Fruit fly (Drosophila melanogaster) whole organism, embryonic: Measurements from ENCODE around the gene CG12546.

Source experiments
- Ada2b ChIP-seq: fragments of 200-800 bp; sonication (Bioruptor generic); IDR thresholded peaks from 2 replicates; pipeline ENCODE4 v1.3.6; 2022; ENCODE audit warnings: missing biosample characterization, missing genetic modification characterization
- Atf6 ChIP-seq: fragments of 200-800 bp; sonication (Bioruptor generic); IDR thresholded peaks from 2 replicates; pipeline ENCODE4 v1.3.6; 2022; ENCODE audit warnings: missing biosample characterization, missing genetic modification characterization
- Awh ChIP-seq: fragments of 200-800 bp; sonication (Bioruptor generic); IDR thresholded peaks from 2 replicates; pipeline ENCODE4, ENCODE4 v1.3.6; 2022; ENCODE audit warnings: missing biosample characterization, missing genetic modification characterization
- CG10274 ChIP-seq: fragments of 200-800 bp; sonication (Bioruptor generic); optimal IDR thresholded peaks from 3 replicates; lab custom pipeline; 2017; ENCODE audit warnings: missing biosample characterization, mild to moderate bottlenecking, missing genetic modification characterization
- CG10366 ChIP-seq: fragments of 200-800 bp; sonication (Bioruptor generic); IDR thresholded peaks from 2 replicates; pipeline ENCODE4 v1.3.6; 2022; ENCODE audit warnings: missing biosample characterization, missing genetic modification characterization
- CG10979 ChIP-seq: fragments of 200-800 bp; sonication (Bioruptor generic); optimal IDR thresholded peaks from 2 replicates; lab custom pipeline; 2018; ENCODE audit warnings: missing biosample characterization, mild to moderate bottlenecking, missing genetic modification characterization, moderate library complexity
- CG11504 ChIP-seq: fragments of 200-800 bp; sonication (Bioruptor generic); optimal IDR thresholded peaks from 3 replicates; lab custom pipeline; 2019; ENCODE audit warnings: missing biosample characterization, mild to moderate bottlenecking, missing genetic modification characterization, moderate library complexity
- CG11695 ChIP-seq: fragments of 200-800 bp; sonication (Bioruptor generic); IDR thresholded peaks from 3 replicates; pipeline ENCODE4 v1.3.6; 2022; ENCODE audit warnings: missing biosample characterization, missing genetic modification characterization
- CG14710 ChIP-seq: fragments of 200-800 bp; sonication (Bioruptor generic); optimal IDR thresholded peaks from 3 replicates; lab custom pipeline; 2019; ENCODE audit warnings: missing biosample characterization, mild to moderate bottlenecking, missing genetic modification characterization, moderate library complexity
- CG1529 ChIP-seq: fragments of 200-800 bp; sonication (Bioruptor generic); optimal IDR thresholded peaks from 3 replicates; lab custom pipeline; 2018; ENCODE audit warnings: missing biosample characterization, missing genetic modification characterization
- CG18262 ChIP-seq: fragments of 200-800 bp; optimal IDR thresholded peaks from 3 replicates; lab custom pipeline; 2019; ENCODE audit warnings: missing biosample characterization, mild to moderate bottlenecking, missing genetic modification characterization, moderate library complexity
- CG2202 ChIP-seq: fragments of 200-800 bp; sonication (Bioruptor generic); optimal IDR thresholded peaks from 2 replicates; lab custom pipeline; 2018; ENCODE audit warnings: missing biosample characterization, mild to moderate bottlenecking, missing genetic modification characterization
- CG2712 ChIP-seq: fragments of 200-800 bp; optimal IDR thresholded peaks from 3 replicates; lab custom pipeline; 2019; ENCODE audit warnings: missing biosample characterization, mild to moderate bottlenecking, missing genetic modification characterization, moderate library complexity
- CG31224 ChIP-seq: fragments of 200-800 bp; sonication (Bioruptor generic); IDR thresholded peaks from 2 replicates; pipeline ENCODE4 v1.3.6; 2022; ENCODE audit warnings: missing biosample characterization, missing genetic modification characterization
- CG4404 ChIP-seq: fragments of 200-800 bp; sonication (Bioruptor generic); IDR thresholded peaks from 2 replicates; pipeline ENCODE4 v1.3.6; 2022; ENCODE audit warnings: missing biosample characterization, missing genetic modification characterization
- CG4424 ChIP-seq: fragments of 200-800 bp; sonication (Bioruptor generic); optimal IDR thresholded peaks from 3 replicates; lab custom pipeline; 2016; ENCODE audit warnings: missing biosample characterization, missing genetic modification characterization
- CG4820 ChIP-seq: fragments of 200-800 bp; sonication (Bioruptor generic); optimal IDR thresholded peaks from 3 replicates; lab custom pipeline; 2016; ENCODE audit warnings: missing biosample characterization, missing genetic modification characterization
- CG5245 ChIP-seq: fragments of 200-800 bp; sonication (Bioruptor generic); optimal IDR thresholded peaks from 3 replicates; lab custom pipeline; 2016; ENCODE audit warnings: missing biosample characterization, missing genetic modification characterization
- CG6683 ChIP-seq: fragments of 200-800 bp; sonication (Bioruptor generic); optimal IDR thresholded peaks from 2 replicates; lab custom pipeline; 2017; ENCODE audit warnings: missing biosample characterization, mild to moderate bottlenecking, missing genetic modification characterization, missing genetic modification reagents
- CG8089 ChIP-seq: fragments of 200-800 bp; sonication (Bioruptor generic); optimal IDR thresholded peaks from 3 replicates; lab custom pipeline; 2016; ENCODE audit warnings: missing biosample characterization, missing genetic modification characterization
- CG8281 ChIP-seq: fragments of 200-800 bp; sonication (Bioruptor generic); optimal IDR thresholded peaks from 2 replicates; lab custom pipeline; 2018; ENCODE audit warnings: missing biosample characterization, mild to moderate bottlenecking, missing genetic modification characterization, moderate library complexity
- Dad ChIP-seq: fragments of 200-800 bp; sonication (Bioruptor generic); optimal IDR thresholded peaks from 3 replicates; lab custom pipeline; 2016; ENCODE audit warnings: missing biosample characterization, missing genetic modification characterization
- Deaf1 ChIP-seq: fragments of 200-800 bp; optimal IDR thresholded peaks from 3 replicates; lab custom pipeline; 2019; ENCODE audit warnings: missing biosample characterization, mild to moderate bottlenecking, missing genetic modification characterization, moderate library complexity
- Dll ChIP-seq: fragments of 200-800 bp; sonication (Bioruptor generic); IDR thresholded peaks from 4 replicates; pipeline ENCODE4 v1.3.6; 2022; ENCODE audit warnings: missing biosample characterization, missing genetic modification characterization; ENCODE audit not compliant: partially characterized antibody
- H15 ChIP-seq: fragments of 200-800 bp; sonication (Bioruptor generic); IDR thresholded peaks from 3 replicates; pipeline ENCODE4 v1.3.6; 2022; ENCODE audit warnings: missing biosample characterization, missing genetic modification characterization
- HmgD ChIP-seq: fragments of 200-800 bp; sonication (Bioruptor generic); optimal IDR thresholded peaks from 3 replicates; lab custom pipeline; 2016; ENCODE audit warnings: missing biosample characterization, missing genetic modification characterization
- Hr51 ChIP-seq, 2 experiments: fragments of 200-800 bp; sonication (Bioruptor generic); optimal IDR thresholded peaks; 2 replicates in 1 of 2; 3 replicates in 1 of 2; lab custom pipeline; 2016 to 2018; ENCODE audit warnings: missing biosample characterization in 2 of 2, missing genetic modification characterization in 2 of 2, mild to moderate bottlenecking in 1 of 2, moderate library complexity in 1 of 2
- Meics ChIP-seq: fragments of 200-800 bp; sonication (Bioruptor generic); optimal IDR thresholded peaks from 2 replicates; lab custom pipeline; 2017; ENCODE audit warnings: missing biosample characterization, mild to moderate bottlenecking, missing genetic modification characterization
- Rx ChIP-seq: fragments of 200-800 bp; sonication (Bioruptor generic); IDR thresholded peaks from 2 replicates; pipeline ENCODE4 v1.3.6; 2022; ENCODE audit warnings: missing biosample characterization, missing genetic modification characterization
- amos ChIP-seq: fragments of 200-800 bp; sonication (Bioruptor generic); IDR thresholded peaks from 2 replicates; pipeline ENCODE4 v1.3.6; 2022; ENCODE audit warnings: missing biosample characterization, missing genetic modification characterization; ENCODE audit not compliant: partially characterized antibody
- bowl ChIP-seq: fragments of 200-800 bp; sonication (Bioruptor generic); IDR thresholded peaks from 2 replicates; pipeline ENCODE4 v1.3.6; 2022; ENCODE audit warnings: missing biosample characterization, missing genetic modification characterization
- caup ChIP-seq: fragments of 200-800 bp; sonication (Bioruptor generic); optimal IDR thresholded peaks from 3 replicates; lab custom pipeline; 2017; ENCODE audit warnings: missing biosample characterization, mild to moderate bottlenecking, missing genetic modification characterization, moderate library complexity; ENCODE audit not compliant: severe bottlenecking
- disco-r ChIP-seq: fragments of 200-800 bp; sonication (Bioruptor generic); optimal IDR thresholded peaks from 2 replicates; lab custom pipeline; 2016; ENCODE audit warnings: missing biosample characterization, missing genetic modification characterization
- dmrt99B ChIP-seq: fragments of 200-800 bp; sonication (Bioruptor generic); optimal IDR thresholded peaks from 2 replicates; lab custom pipeline; 2018; ENCODE audit warnings: missing biosample characterization, mild to moderate bottlenecking, missing genetic modification characterization, moderate library complexity
- fd64A ChIP-seq: fragments of 200-800 bp; sonication (Bioruptor generic); optimal IDR thresholded peaks from 3 replicates; lab custom pipeline; 2018; ENCODE audit warnings: missing biosample characterization, mild to moderate bottlenecking, missing genetic modification characterization
- ftz-f1 ChIP-seq: fragments of 200-800 bp; sonication (Bioruptor generic); optimal IDR thresholded peaks from 2 replicates; lab custom pipeline; 2016; ENCODE audit warnings: missing biosample characterization, missing genetic modification characterization
- gem ChIP-seq: fragments of 200-800 bp; sonication (Bioruptor generic); optimal IDR thresholded peaks from 2 replicates; lab custom pipeline; 2019; ENCODE audit warnings: missing biosample characterization, mild to moderate bottlenecking, missing genetic modification characterization, moderate library complexity
- hbn ChIP-seq: fragments of 200-800 bp; sonication (Bioruptor generic); IDR thresholded peaks from 2 replicates; pipeline ENCODE4 v1.3.6; 2022; ENCODE audit warnings: missing biosample characterization, missing genetic modification characterization; ENCODE audit not compliant: partially characterized antibody
- hkb ChIP-seq, 2 experiments: fragments of 200-800 bp in 1 of 2; fragments of >200 bp in 1 of 2; sonication (Bioruptor generic) in 1 of 2; IDR thresholded peaks in 1 of 2; optimal IDR thresholded peaks in 1 of 2; 2 replicates each; pipeline versions ENCODE4 v1.3.6 to Lab custom; 2017 to 2022; ENCODE audit warnings: missing biosample characterization in 1 of 2, missing genetic modification characterization in 1 of 2
- kay ChIP-seq: fragments of 200-800 bp; sonication (Bioruptor generic); optimal IDR thresholded peaks from 2 replicates; lab custom pipeline; 2016; ENCODE audit warnings: missing biosample characterization, missing genetic modification characterization
- ken ChIP-seq: fragments of 200-800 bp; sonication (Bioruptor generic); IDR thresholded peaks from 3 replicates; pipeline ENCODE4 v1.3.6; 2022; ENCODE audit warnings: missing biosample characterization, missing genetic modification characterization
- kni ChIP-seq: fragments of 200-800 bp; sonication (Bioruptor generic); optimal IDR thresholded peaks from 3 replicates; lab custom pipeline; 2017; ENCODE audit warnings: mild to moderate bottlenecking, missing biosample characterization, missing genetic modification reagents, missing genetic modification characterization
- lab ChIP-seq: fragments of 200-800 bp; sonication (Bioruptor generic); optimal IDR thresholded peaks from 3 replicates; lab custom pipeline; 2017; ENCODE audit warnings: missing biosample characterization, missing genetic modification characterization, mild to moderate bottlenecking, moderate library complexity, missing genetic modification reagents
- seq ChIP-seq: fragments of 200-800 bp; sonication (Bioruptor generic); IDR thresholded peaks from 2 replicates; pipeline ENCODE4 v1.3.6; 2022; ENCODE audit warnings: missing biosample characterization, missing genetic modification characterization
- ssp ChIP-seq: fragments of 200-800 bp; sonication (Bioruptor generic); IDR thresholded peaks from 2 replicates; pipeline ENCODE4 v1.3.6; 2022; ENCODE audit warnings: missing biosample characterization, missing genetic modification characterization
- tap ChIP-seq: fragments of 200-800 bp; optimal IDR thresholded peaks from 3 replicates; lab custom pipeline; 2019; ENCODE audit warnings: missing biosample characterization, mild to moderate bottlenecking, missing genetic modification characterization, moderate library complexity
- vvl ChIP-seq: fragments of 200-800 bp; sonication (Bioruptor generic); IDR thresholded peaks from 2 replicates; pipeline ENCODE4 v1.3.6; 2022; ENCODE audit warnings: missing biosample characterization, missing genetic modification characterization
- wek ChIP-seq: fragments of 200-800 bp; sonication (Bioruptor generic); optimal IDR thresholded peaks from 3 replicates; lab custom pipeline; 2018; ENCODE audit warnings: missing biosample characterization, mild to moderate bottlenecking, missing genetic modification characterization, moderate library complexity

The CG12546 gene

DNA sequence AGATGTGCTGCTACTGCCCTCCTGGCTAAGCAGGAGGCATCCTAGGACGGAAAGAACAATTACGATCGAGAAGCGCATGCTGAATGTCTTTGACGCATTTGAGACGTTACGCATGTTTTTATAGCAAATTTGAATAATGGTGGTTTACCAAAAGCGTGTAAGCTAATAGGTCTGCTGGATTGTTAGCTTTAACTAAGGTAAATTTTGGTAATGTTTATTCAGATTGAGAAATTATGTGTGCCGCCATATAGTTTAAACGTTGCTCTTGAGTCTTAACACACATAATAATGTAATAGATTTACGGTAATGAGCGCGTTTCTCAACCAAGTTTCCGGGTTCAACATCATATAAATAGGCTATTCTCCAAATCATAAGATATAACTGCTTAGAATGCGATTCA, at the start of gene CG12546, which contains the start of gene CG14453:
CG12546 (minus strand) TSS at position 101 of the 400 bp plus-strand sequence.
CG14453 (plus strand) TSS at position 372 of the 400 bp plus-strand sequence.
- TF ChIP-seq CG10274 (GFP tag; lab: Kevin White, UChicago) (no peak), Atf6 (GFP tag; lab: Robert Waterston, UW) (no peak), ftz-f1 (no peak), CG31224 (GFP tag; lab: Robert Waterston, UW) (no peak), Awh (GFP tag; lab: Robert Waterston, UW) (no peak), HmgD (GFP tag; lab: Kevin White, UChicago) (no peak), bowl (GFP tag; lab: Robert Waterston, UW) (no peak), CG8089 (GFP tag; lab: Kevin White, UChicago) (no peak), Deaf1 (tag; lab: Kevin White, UChicago) (no peak), kni (GFP tag; lab: Kevin White, UChicago) (no peak), ken (GFP tag; lab: Robert Waterston, UW) (no peak), CG11695 (GFP tag; lab: Robert Waterston, UW) (no peak), fd64A (no peak), disco-r (GFP tag; lab: Kevin White, UChicago) (no peak), hbn (no peak), CG18262 (tag; lab: Kevin White, UChicago) (no peak), Rx (GFP tag; lab: Robert Waterston, UW) (no peak), lab (GFP tag; lab: Kevin White, UChicago) (no peak), CG8281 (tag; lab: Kevin White, UChicago) (no peak), tap (tag; lab: Kevin White, UChicago) (no peak)

DNA sequence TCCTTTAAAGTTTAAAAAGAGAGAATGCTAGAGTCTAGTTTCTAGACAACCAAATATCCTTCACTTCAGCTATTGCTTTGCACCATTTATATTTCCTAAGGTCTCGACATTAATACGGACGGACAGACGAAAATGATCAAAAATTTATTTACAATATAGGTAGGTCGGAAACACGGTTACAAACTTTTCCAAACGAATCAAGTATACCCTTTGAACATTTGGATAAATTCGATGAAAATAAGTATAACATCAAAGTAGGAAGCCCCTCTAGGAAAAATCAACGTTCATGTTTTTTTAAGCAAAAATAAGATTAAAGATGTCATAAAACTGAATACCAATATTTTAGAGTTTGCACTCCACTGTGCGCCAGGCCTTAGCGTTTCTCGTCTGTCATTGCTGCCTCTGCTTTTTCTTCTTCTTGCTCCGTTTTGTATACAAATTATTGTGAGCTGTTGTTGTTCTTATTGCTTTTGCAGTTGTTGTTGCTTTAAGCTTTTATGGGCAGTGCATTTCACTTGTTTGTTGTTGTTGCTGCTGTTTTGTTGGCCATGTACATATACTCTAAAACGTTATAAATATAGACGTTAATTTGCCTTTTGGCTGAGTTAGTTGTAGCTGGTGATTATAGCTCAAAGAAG, 49.5 kb upstream of the CG12546 start:
- TF ChIP-seq vvl (GFP tag; lab: Robert Waterston, UW) (peak; percentile 44), CG10366 (peak; percentile 11; the same call in 1 of the 2 replicates), caup (no peak), CG1529 (GFP tag; lab: Kevin White, UChicago) (peak; percentile 6), CG4820 (GFP tag; lab: Kevin White, UChicago) (peak; percentile 14), dmrt99B (tag; lab: Kevin White, UChicago) (peak; percentile 15), CG18262 (tag; lab: Kevin White, UChicago) (peak; percentile 54), Dad (no peak), wek (no peak), gem (peak; percentile 24), CG5245 (GFP tag; lab: Kevin White, UChicago) (peak; percentile 6), CG11504 (tag; lab: Kevin White, UChicago) (peak; percentile 36), amos (GFP tag; lab: Robert Waterston, UW) (no peak), hkb (optimal IDR thresholded peaks at IDR 0.05; lab: Kevin White, UChicago) (no peak), hkb (GFP tag; IDR thresholded peaks at IDR 0.05; lab: Robert Waterston, UW) (0 out of 2 replicates have a peak, but pooled peaks have one; percentile 39), CG4424 (GFP tag; lab: Kevin White, UChicago) (peak; percentile 14), seq (GFP tag; lab: Robert Waterston, UW) (no peak), CG2712 (peak; percentile 36), Hr51 (GFP tag; optimal IDR thresholded peaks at IDR 0.05; lab: Kevin White, UChicago) (peak in 1 of 2 experiments; percentile 3), Ada2b (GFP tag; lab: Robert Waterston, UW) (no peak), CG2202 (tag; lab: Kevin White, UChicago) (no peak), ssp (GFP tag; lab: Robert Waterston, UW) (no peak), Dll (GFP tag; lab: Robert Waterston, UW) (0 out of 4 replicates have a peak, but pooled peaks have one; percentile 10), H15 (GFP tag; lab: Robert Waterston, UW) (0 out of 3 replicates have a peak, but pooled peaks have one; percentile 18), CG6683 (no peak), CG4404 (no peak), Meics (GFP tag; lab: Kevin White, UChicago) (peak; percentile 13), kay (GFP tag; lab: Kevin White, UChicago) (no peak), CG14710 (tag; lab: Kevin White, UChicago) (peak; percentile 12), CG10979 (tag; lab: Kevin White, UChicago) (peak; percentile 12)
